ENCODE assay signal across 1 fruit fly cellular context in genomic region chr3L:16981114-16981648, dm6.
TF ChIP-seq lines count a peak whose summit lies in the region.

No protein-coding gene starts in this region.

TF ChIP-seq in whole organism, embryonic, 481 proteins besides CTCF, POLR2A, EP300 and RAD21 (continued from another document and continues in another):
- no peak for TF ChIP-seq Sox100B (GFP tag; optimal IDR thresholded peaks at IDR 0.05; lab: Kevin White, UChicago)
- TF ChIP-seq ATbp (GFP tag; optimal IDR thresholded peaks at IDR 0.05; lab: Kevin White, UChicago) = no peak
- no peak for TF ChIP-seq CG4328 (GFP tag; optimal IDR thresholded peaks at IDR 0.05; lab: Kevin White, UChicago)
- TF ChIP-seq chinmo (GFP tag; IDR thresholded peaks at IDR 0.05; lab: Robert Waterston, UW; ENCODE audit: partially characterized antibody) = 0 out of 4 replicates have a peak, but pooled peaks have one; percentile 39
- TF ChIP-seq CG10979 (tag; optimal IDR thresholded peaks at IDR 0.05; lab: Kevin White, UChicago) = no peak
- no peak for TF ChIP-seq CG13624 (GFP tag; optimal IDR thresholded peaks at IDR 0.05; lab: Kevin White, UChicago)
- no peak for TF ChIP-seq Taf1 (GFP tag; IDR thresholded peaks at IDR 0.05; lab: Robert Waterston, UW)
- TF ChIP-seq sens (GFP tag; lab: Kevin White, UChicago) = no peak
- TF ChIP-seq ranshi (GFP tag; IDR thresholded peaks at IDR 0.05; lab: Robert Waterston, UW) = no peak
- TF ChIP-seq grau (tag; optimal IDR thresholded peaks at IDR 0.05; lab: Kevin White, UChicago) = no peak
- TF ChIP-seq NK7.1 (GFP tag; optimal IDR thresholded peaks at IDR 0.05; lab: Kevin White, UChicago) = no peak
- TF ChIP-seq Meics (GFP tag; optimal IDR thresholded peaks at IDR 0.05; lab: Kevin White, UChicago) = no peak
- TF ChIP-seq CG42726 (GFP tag; IDR thresholded peaks at IDR 0.05; lab: Robert Waterston, UW; ENCODE audit: partially characterized antibody) = no peak
- TF ChIP-seq pho (GFP tag; optimal IDR thresholded peaks at IDR 0.05; lab: Kevin White, UChicago) = no peak
- no peak for TF ChIP-seq chm (GFP tag; IDR thresholded peaks at IDR 0.05; lab: Robert Waterston, UW)
- no peak for TF ChIP-seq CG8290 (GFP tag; optimal IDR thresholded peaks at IDR 0.05; lab: Kevin White, UChicago)
- peak in 1 of 2 experiments; percentile 16 for TF ChIP-seq CG8290 (tag; optimal IDR thresholded peaks at IDR 0.05; lab: Kevin White, UChicago)
- TF ChIP-seq nerfin-1 (tag; optimal IDR thresholded peaks at IDR 0.05; lab: Kevin White, UChicago) = no peak
- TF ChIP-seq zfh1 (GFP tag; IDR thresholded peaks at IDR 0.05; lab: Robert Waterston, UW) = 0 out of 3 replicates have a peak, but pooled peaks have one; percentile 15
- TF ChIP-seq Neu2 (GFP tag; optimal IDR thresholded peaks at IDR 0.05; lab: Kevin White, UChicago; ENCODE audit: borderline replicate concordance) = no peak
- no peak for TF ChIP-seq sob (GFP tag; IDR thresholded peaks at IDR 0.05; lab: Robert Waterston, UW)
- no peak for TF ChIP-seq Usf (GFP tag; optimal IDR thresholded peaks at IDR 0.05; lab: Kevin White, UChicago)
- no peak for TF ChIP-seq kah (GFP tag; optimal IDR thresholded peaks at IDR 0.05; lab: Kevin White, UChicago)
- no peak for TF ChIP-seq HLH54F (GFP tag; optimal IDR thresholded peaks at IDR 0.05; lab: Kevin White, UChicago)
- TF ChIP-seq Ets97D (GFP tag; optimal IDR thresholded peaks at IDR 0.05; lab: Kevin White, UChicago) = no peak
- TF ChIP-seq CG14710 (tag; optimal IDR thresholded peaks at IDR 0.05; lab: Kevin White, UChicago) = no peak
- TF ChIP-seq Stat92E (GFP tag; optimal IDR thresholded peaks at IDR 0.05; lab: Kevin White, UChicago) = no peak
- TF ChIP-seq CG8089 (GFP tag; optimal IDR thresholded peaks at IDR 0.05; lab: Kevin White, UChicago) = no peak
- TF ChIP-seq Oaz (GFP tag; IDR thresholded peaks at IDR 0.05; lab: Robert Waterston, UW) = no peak
- TF ChIP-seq CG9609 (GFP tag; optimal IDR thresholded peaks at IDR 0.05; lab: Kevin White, UChicago) = no peak
- TF ChIP-seq cwo (GFP tag; optimal IDR thresholded peaks at IDR 0.05; lab: Kevin White, UChicago) = peak; percentile 38
- no peak for TF ChIP-seq CG2889 (GFP tag; IDR thresholded peaks at IDR 0.05; lab: Robert Waterston, UW)
- TF ChIP-seq CG14441 (GFP tag; IDR thresholded peaks at IDR 0.05; lab: Robert Waterston, UW) = no peak
- no peak for TF ChIP-seq CrebB (tag; optimal IDR thresholded peaks at IDR 0.05; lab: Kevin White, UChicago)
- no peak for TF ChIP-seq org-1 (GFP tag; optimal IDR thresholded peaks at IDR 0.05; lab: Kevin White, UChicago)
- TF ChIP-seq CG4730 (GFP tag; IDR thresholded peaks at IDR 0.05; lab: Robert Waterston, UW) = no peak
- peak; percentile 6; the same call in 1 of the 2 replicates for TF ChIP-seq CG11085 (GFP tag; IDR thresholded peaks at IDR 0.05; lab: Robert Waterston, UW)
- TF ChIP-seq gcm (GFP tag; optimal IDR thresholded peaks at IDR 0.05; lab: Kevin White, UChicago) = no peak
- TF ChIP-seq CG11696 (GFP tag; IDR thresholded peaks at IDR 0.05; lab: Robert Waterston, UW) = no peak
- TF ChIP-seq CG14014 (GFP tag; IDR thresholded peaks at IDR 0.05; lab: Robert Waterston, UW) = no peak
- TF ChIP-seq tgo (GFP tag; IDR thresholded peaks at IDR 0.05; lab: Robert Waterston, UW) = no peak
- TF ChIP-seq CG9797 (GFP tag; optimal IDR thresholded peaks at IDR 0.05; lab: Kevin White, UChicago) = no peak
- TF ChIP-seq CG4617 (GFP tag; optimal IDR thresholded peaks at IDR 0.05; lab: Kevin White, UChicago; ENCODE audit: borderline replicate concordance) = no peak
- no peak for TF ChIP-seq chif (GFP tag; optimal IDR thresholded peaks at IDR 0.05; lab: Kevin White, UChicago)
- TF ChIP-seq CG1602 (GFP tag; optimal IDR thresholded peaks at IDR 0.05; lab: Kevin White, UChicago) = no peak
- TF ChIP-seq CG8478 (optimal IDR thresholded peaks at IDR 0.05; lab: Kevin White, UChicago) = no peak
- TF ChIP-seq D19A (tag; optimal IDR thresholded peaks at IDR 0.05; lab: Kevin White, UChicago) = no peak
- no peak for TF ChIP-seq CG3163 (GFP tag; optimal IDR thresholded peaks at IDR 0.05; lab: Kevin White, UChicago)
- TF ChIP-seq E2f1 (GFP tag; IDR thresholded peaks at IDR 0.05; lab: Robert Waterston, UW) = no peak
- no peak for TF ChIP-seq sens-2 (GFP tag; IDR thresholded peaks at IDR 0.05; lab: Robert Waterston, UW)
- no peak for TF ChIP-seq Eip74EF (GFP tag; optimal IDR thresholded peaks at IDR 0.05; lab: Kevin White, UChicago)
- TF ChIP-seq CG5245 (GFP tag; optimal IDR thresholded peaks at IDR 0.05; lab: Kevin White, UChicago) = no peak
- TF ChIP-seq Atf6 (GFP tag; IDR thresholded peaks at IDR 0.05; lab: Robert Waterston, UW) = no peak
- no peak for TF ChIP-seq Dref (GFP tag; IDR thresholded peaks at IDR 0.05; lab: Robert Waterston, UW)
- TF ChIP-seq pfk (GFP tag; optimal IDR thresholded peaks at IDR 0.05; lab: Kevin White, UChicago) = no peak
- no peak for TF ChIP-seq da (GFP tag; optimal IDR thresholded peaks at IDR 0.05; lab: Kevin White, UChicago)
- TF ChIP-seq Chrac-16 (GFP tag; optimal IDR thresholded peaks at IDR 0.05; lab: Kevin White, UChicago) = no peak
- no peak for TF ChIP-seq Antp (GFP tag; optimal IDR thresholded peaks at IDR 0.05; lab: Kevin White, UChicago)
- TF ChIP-seq ttk (GFP tag; IDR thresholded peaks at IDR 0.05; lab: Robert Waterston, UW) = no peak
- 0 out of 3 replicates have a peak, but pooled peaks have one; percentile 38 for TF ChIP-seq CG34422 (GFP tag; IDR thresholded peaks at IDR 0.05; lab: Robert Waterston, UW)
- TF ChIP-seq gfzf (GFP tag; optimal IDR thresholded peaks at IDR 0.05; lab: Kevin White, UChicago) = no peak
- TF ChIP-seq mirr (GFP tag; optimal IDR thresholded peaks at IDR 0.05; lab: Kevin White, UChicago) = peak; percentile 27
- TF ChIP-seq CG13424 (tag; optimal IDR thresholded peaks at IDR 0.05; lab: Kevin White, UChicago) = no peak
- peak; percentile 39 for TF ChIP-seq Hey (tag; optimal IDR thresholded peaks at IDR 0.05; lab: Kevin White, UChicago)
- TF ChIP-seq cg (GFP tag; optimal IDR thresholded peaks at IDR 0.05; lab: Kevin White, UChicago) = no peak
- TF ChIP-seq Gsc (GFP tag; IDR thresholded peaks at IDR 0.05; lab: Robert Waterston, UW) = no peak
- TF ChIP-seq Hr3 (GFP tag; optimal IDR thresholded peaks at IDR 0.05; lab: Kevin White, UChicago) = no peak
- no peak for TF ChIP-seq CG10654 (GFP tag; optimal IDR thresholded peaks at IDR 0.05; lab: Kevin White, UChicago)
- TF ChIP-seq Hsf (GFP tag; optimal IDR thresholded peaks at IDR 0.05; lab: Kevin White, UChicago) = no peak
- TF ChIP-seq CG16779 (GFP tag; IDR thresholded peaks at IDR 0.05; lab: Robert Waterston, UW) = no peak
- no peak for TF ChIP-seq CG17612 (GFP tag; IDR thresholded peaks at IDR 0.05; lab: Robert Waterston, UW)
- no peak for TF ChIP-seq Abd-B (GFP tag; optimal IDR thresholded peaks at IDR 0.05; lab: Kevin White, UChicago)
- TF ChIP-seq fd102C (GFP tag; optimal IDR thresholded peaks at IDR 0.05; lab: Kevin White, UChicago) = no peak
- no peak for TF ChIP-seq salm (tag; optimal IDR thresholded peaks at IDR 0.05; lab: Kevin White, UChicago)
- TF ChIP-seq vnd (GFP tag; IDR thresholded peaks at IDR 0.05; lab: Robert Waterston, UW; ENCODE audit: partially characterized antibody) = peak; percentile 26; the same call in 1 of the 3 replicates
- TF ChIP-seq CG30403 (GFP tag; optimal IDR thresholded peaks at IDR 0.05; lab: Kevin White, UChicago) = no peak
- no peak for TF ChIP-seq Hr78 (GFP tag; optimal IDR thresholded peaks at IDR 0.05; lab: Kevin White, UChicago)
- TF ChIP-seq crol (GFP tag; IDR thresholded peaks at IDR 0.05; lab: Robert Waterston, UW) = peak; percentile 95
- TF ChIP-seq zen (tag; optimal IDR thresholded peaks at IDR 0.05; lab: Kevin White, UChicago) = no peak
- no peak for TF ChIP-seq CG7786 (GFP tag; optimal IDR thresholded peaks at IDR 0.05; lab: Kevin White, UChicago)
- TF ChIP-seq inv (GFP tag; IDR thresholded peaks at IDR 0.05; lab: Robert Waterston, UW; ENCODE audit: partially characterized antibody) = no peak
- TF ChIP-seq CG7372 (GFP tag; IDR thresholded peaks at IDR 0.05; lab: Robert Waterston, UW) = no peak
- no peak for TF ChIP-seq disco-r (GFP tag; optimal IDR thresholded peaks at IDR 0.05; lab: Kevin White, UChicago)
- TF ChIP-seq prd (optimal IDR thresholded peaks at IDR 0.05; lab: Kevin White, UChicago) = no peak
- no peak for TF ChIP-seq prd (GFP tag; IDR thresholded peaks at IDR 0.05; lab: Robert Waterston, UW)
- no peak for TF ChIP-seq C15 (GFP tag; IDR thresholded peaks at IDR 0.05; lab: Robert Waterston, UW)
- no peak for TF ChIP-seq Ravus (GFP tag; IDR thresholded peaks at IDR 0.05; lab: Robert Waterston, UW)
- TF ChIP-seq CG9437 (GFP tag; optimal IDR thresholded peaks at IDR 0.05; lab: Kevin White, UChicago) = no peak
- TF ChIP-seq schlank (tag; optimal IDR thresholded peaks at IDR 0.05; lab: Kevin White, UChicago) = no peak
- no peak for TF ChIP-seq CG1832 (GFP tag; optimal IDR thresholded peaks at IDR 0.05; lab: Kevin White, UChicago)
- no peak for TF ChIP-seq onecut (GFP tag; IDR thresholded peaks at IDR 0.05; lab: Robert Waterston, UW)
- no peak for TF ChIP-seq tin (GFP tag; optimal IDR thresholded peaks at IDR 0.05; lab: Kevin White, UChicago)
- no peak for TF ChIP-seq CG9727 (GFP tag; optimal IDR thresholded peaks at IDR 0.05; lab: Kevin White, UChicago)
- TF ChIP-seq CG12744 (GFP tag; optimal IDR thresholded peaks at IDR 0.05; lab: Kevin White, UChicago) = no peak
- TF ChIP-seq CkIIα-i1 (GFP tag; IDR thresholded peaks at IDR 0.05; lab: Robert Waterston, UW) = no peak
- TF ChIP-seq CG1529 (GFP tag; optimal IDR thresholded peaks at IDR 0.05; lab: Kevin White, UChicago) = no peak
- no peak for TF ChIP-seq MBD-R2 (GFP tag; IDR thresholded peaks at IDR 0.05; lab: Robert Waterston, UW)
- TF ChIP-seq Deaf1 (tag; optimal IDR thresholded peaks at IDR 0.05; lab: Kevin White, UChicago) = peak; percentile 39
- TF ChIP-seq ro (GFP tag; IDR thresholded peaks at IDR 0.05; lab: Robert Waterston, UW) = no peak
- TF ChIP-seq tx (GFP tag; optimal IDR thresholded peaks at IDR 0.05; lab: Kevin White, UChicago) = no peak
- TF ChIP-seq BEAF-32 (GFP tag; optimal IDR thresholded peaks at IDR 0.05; lab: Kevin White, UChicago) = no peak
- TF ChIP-seq corto (GFP tag; optimal IDR thresholded peaks at IDR 0.05; lab: Kevin White, UChicago) = no peak
- TF ChIP-seq CG12104 (GFP tag; optimal IDR thresholded peaks at IDR 0.05; lab: Kevin White, UChicago) = no peak
- TF ChIP-seq exex (tag; optimal IDR thresholded peaks at IDR 0.05; lab: Kevin White, UChicago) = peak; percentile 53
- no peak for TF ChIP-seq CG43689 (GFP tag; IDR thresholded peaks at IDR 0.05; lab: Robert Waterston, UW)
- peak; percentile 75 for TF ChIP-seq CG6175 (GFP tag; IDR thresholded peaks at IDR 0.05; lab: Robert Waterston, UW)
- no peak for TF ChIP-seq Ssrp (tag; optimal IDR thresholded peaks at IDR 0.05; lab: Kevin White, UChicago)
- no peak for TF ChIP-seq fd64A (GFP tag; optimal IDR thresholded peaks at IDR 0.05; lab: Kevin White, UChicago)
- TF ChIP-seq Oli (tag; optimal IDR thresholded peaks at IDR 0.05; lab: Kevin White, UChicago) = no peak
- no peak for TF ChIP-seq ham (GFP tag; IDR thresholded peaks at IDR 0.05; lab: Robert Waterston, UW)
- TF ChIP-seq CG10543 (GFP tag; optimal IDR thresholded peaks at IDR 0.05; lab: Kevin White, UChicago) = peak; percentile 65
- TF ChIP-seq CG12391 (tag; optimal IDR thresholded peaks at IDR 0.05; lab: Kevin White, UChicago) = no peak
- no peak for TF ChIP-seq ap (GFP tag; IDR thresholded peaks at IDR 0.05; lab: Robert Waterston, UW)
- no peak for TF ChIP-seq dpn (GFP tag; optimal IDR thresholded peaks at IDR 0.05; lab: Kevin White, UChicago)
- no peak for TF ChIP-seq Drgx (GFP tag; IDR thresholded peaks at IDR 0.05; lab: Robert Waterston, UW)
- peak; percentile 68 for TF ChIP-seq CG18599 (GFP tag; optimal IDR thresholded peaks at IDR 0.05; lab: Kevin White, UChicago)
- TF ChIP-seq gt (GFP tag; IDR thresholded peaks at IDR 0.05; lab: Robert Waterston, UW) = no peak
- TF ChIP-seq Hr39 (optimal IDR thresholded peaks at IDR 0.05; lab: Kevin White, UChicago) = no peak
- no peak for TF ChIP-seq stwl (tag; optimal IDR thresholded peaks at IDR 0.05; lab: Kevin White, UChicago)
- TF ChIP-seq ara (GFP tag; IDR thresholded peaks at IDR 0.05; lab: Robert Waterston, UW) = no peak
- no peak for TF ChIP-seq Aef1 (GFP tag; IDR thresholded peaks at IDR 0.05; lab: Robert Waterston, UW)
- no peak for TF ChIP-seq Lim3 (GFP tag; IDR thresholded peaks at IDR 0.05; lab: Robert Waterston, UW)
- TF ChIP-seq Pdp1 (GFP tag; optimal IDR thresholded peaks at IDR 0.05; lab: Kevin White, UChicago) = peak in 1 of 2 experiments; percentile 17
- TF ChIP-seq Jarid2 (GFP tag; optimal IDR thresholded peaks at IDR 0.05; lab: Kevin White, UChicago) = peak; percentile 28
- TF ChIP-seq CG10959 (GFP tag; IDR thresholded peaks at IDR 0.05; lab: Robert Waterston, UW) = no peak
- no peak for TF ChIP-seq CG10366 (GFP tag; IDR thresholded peaks at IDR 0.05; lab: Robert Waterston, UW)
- TF ChIP-seq H2.0 (GFP tag; IDR thresholded peaks at IDR 0.05; lab: Robert Waterston, UW) = no peak
- TF ChIP-seq CG4707 (GFP tag; optimal IDR thresholded peaks at IDR 0.05; lab: Kevin White, UChicago) = no peak
- no peak for TF ChIP-seq Camta (GFP tag; optimal IDR thresholded peaks at IDR 0.05; lab: Kevin White, UChicago)
- TF ChIP-seq Spps (tag; optimal IDR thresholded peaks at IDR 0.05; lab: Kevin White, UChicago) = no peak
- no peak for TF ChIP-seq Dfd (GFP tag; optimal IDR thresholded peaks at IDR 0.05; lab: Kevin White, UChicago)
- no peak for TF ChIP-seq jing (GFP tag; optimal IDR thresholded peaks at IDR 0.05; lab: Kevin White, UChicago)
- TF ChIP-seq ewg (GFP tag; optimal IDR thresholded peaks at IDR 0.05; lab: Kevin White, UChicago) = no peak
- no peak for TF ChIP-seq trem (tag; optimal IDR thresholded peaks at IDR 0.05; lab: Kevin White, UChicago)
- TF ChIP-seq CG4820 (GFP tag; optimal IDR thresholded peaks at IDR 0.05; lab: Kevin White, UChicago) = no peak
- TF ChIP-seq B-H2 (GFP tag; optimal IDR thresholded peaks at IDR 0.05; lab: Kevin White, UChicago) = no peak
- peak; percentile 16; the same call in 1 of the 2 replicates for TF ChIP-seq Bgb (GFP tag; IDR thresholded peaks at IDR 0.05; lab: Robert Waterston, UW; ENCODE audit: partially characterized antibody)
- TF ChIP-seq CG17186 (GFP tag; optimal IDR thresholded peaks at IDR 0.05; lab: Kevin White, UChicago) = no peak
- TF ChIP-seq chn (GFP tag; optimal IDR thresholded peaks at IDR 0.05; lab: Kevin White, UChicago) = no peak
- no peak for TF ChIP-seq pnt (GFP tag; optimal IDR thresholded peaks at IDR 0.05; lab: Kevin White, UChicago)
